Fruit fly (Drosophila melanogaster): ENCODE data around the gene PGRP-SB2.

The PGRP-SB2 gene

DNA sequence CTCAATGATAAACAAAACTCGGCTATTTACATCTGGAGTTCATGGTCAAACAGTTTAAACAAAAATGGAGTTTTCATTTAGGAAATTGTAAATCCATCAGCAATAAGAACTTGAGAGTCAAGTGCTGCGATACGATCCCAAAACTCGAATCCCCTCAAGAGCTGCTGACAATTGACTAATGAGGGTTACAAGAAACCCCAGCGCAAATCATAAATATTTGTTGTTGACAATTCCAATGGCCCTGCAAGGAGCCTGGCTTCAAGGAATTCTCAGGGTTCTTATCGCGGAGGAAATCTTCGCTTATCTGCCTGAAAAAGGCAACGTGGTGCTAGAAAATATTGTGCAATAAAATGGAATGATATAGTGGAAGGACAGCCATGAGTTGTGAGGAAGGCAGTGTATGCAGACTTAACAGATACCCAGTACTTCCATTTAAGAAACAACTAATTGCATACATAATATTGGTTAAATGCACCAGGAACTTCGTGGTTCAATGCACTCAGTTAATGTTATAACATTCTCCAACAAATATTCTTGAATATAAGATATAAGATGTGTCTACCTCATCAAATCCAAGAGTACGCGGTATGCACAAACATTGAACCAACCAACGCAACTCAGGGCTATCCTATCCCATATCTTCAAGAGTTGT lies 41.8 kb downstream of the PGRP-SB2 start (continued):
- TF ChIP-seq stc (GFP tag; IDR thresholded peaks at IDR 0.05), result no peak
- no peak for TF ChIP-seq Ravus (GFP tag; IDR thresholded peaks at IDR 0.05)
- TF ChIP-seq CG3995 (GFP tag; optimal IDR thresholded peaks at IDR 0.05), result no peak
- no peak for TF ChIP-seq CG34376 (GFP tag; optimal IDR thresholded peaks at IDR 0.05)
- no peak for TF ChIP-seq CG13296 (GFP tag; optimal IDR thresholded peaks at IDR 0.05)
- TF ChIP-seq ind (GFP tag; optimal IDR thresholded peaks at IDR 0.05), result peak; percentile 15
- peak; percentile 36; the same call in 1 of the 2 replicates for TF ChIP-seq CG4730 (GFP tag; IDR thresholded peaks at IDR 0.05)
- TF ChIP-seq CG1647 (GFP tag; optimal IDR thresholded peaks at IDR 0.05), result no peak
- no peak for TF ChIP-seq CG4707 (GFP tag; optimal IDR thresholded peaks at IDR 0.05)
- 0 out of 2 replicates have a peak, but pooled peaks have one; percentile 24 for TF ChIP-seq sna (GFP tag; IDR thresholded peaks at IDR 0.05; ENCODE audit: partially characterized antibody)
- TF ChIP-seq CG8478 (optimal IDR thresholded peaks at IDR 0.05), result no peak
- no peak for TF ChIP-seq CG12659 (GFP tag; optimal IDR thresholded peaks at IDR 0.05)
- TF ChIP-seq yki (optimal IDR thresholded peaks at IDR 0.05), result no peak
- TF ChIP-seq CG11504 (tag; optimal IDR thresholded peaks at IDR 0.05), result peak; percentile 34
- peak in 1 of 2 experiments; percentile 52 for TF ChIP-seq tll (GFP tag; optimal IDR thresholded peaks at IDR 0.05)
- no peak for TF ChIP-seq CG1792 (GFP tag; optimal IDR thresholded peaks at IDR 0.05)
- TF ChIP-seq CG17829 (tag; optimal IDR thresholded peaks at IDR 0.05), result peak; percentile 54
- TF ChIP-seq CG10654 (GFP tag; optimal IDR thresholded peaks at IDR 0.05), result peak; percentile 26
- peak; percentile 51 for TF ChIP-seq trem (tag; optimal IDR thresholded peaks at IDR 0.05)
- no peak for TF ChIP-seq Lim3 (GFP tag; IDR thresholded peaks at IDR 0.05)
- TF ChIP-seq sima (GFP tag; optimal IDR thresholded peaks at IDR 0.05), result no peak
- TF ChIP-seq CG3726 (GFP tag; IDR thresholded peaks at IDR 0.05), result no peak
- no peak for TF ChIP-seq CG17802 (tag; optimal IDR thresholded peaks at IDR 0.05)
- TF ChIP-seq CG31388 (GFP tag; optimal IDR thresholded peaks at IDR 0.05), result no peak
- TF ChIP-seq vnd (GFP tag; IDR thresholded peaks at IDR 0.05; ENCODE audit: partially characterized antibody), result no peak
- TF ChIP-seq CG17385 (GFP tag; optimal IDR thresholded peaks at IDR 0.05), result no peak
- peak; percentile 73 for TF ChIP-seq CG10959 (GFP tag; IDR thresholded peaks at IDR 0.05)
- TF ChIP-seq HLH54F (GFP tag; optimal IDR thresholded peaks at IDR 0.05), result no peak
- peak; percentile 44 for TF ChIP-seq CG31441 (GFP tag; IDR thresholded peaks at IDR 0.05)
- peak; percentile 5 for TF ChIP-seq CG6813 (GFP tag; optimal IDR thresholded peaks at IDR 0.05)
- TF ChIP-seq dan (GFP tag; IDR thresholded peaks at IDR 0.05), result no peak
- TF ChIP-seq CG13123 (GFP tag; optimal IDR thresholded peaks at IDR 0.05), result no peak
- TF ChIP-seq CG6175 (GFP tag; IDR thresholded peaks at IDR 0.05), result no peak
- peak; percentile 76 for TF ChIP-seq CG10979 (tag; optimal IDR thresholded peaks at IDR 0.05)
- TF ChIP-seq gce (GFP tag; IDR thresholded peaks at IDR 0.05), result no peak
- no peak for TF ChIP-seq Asciz (GFP tag; optimal IDR thresholded peaks at IDR 0.05)
- no peak for TF ChIP-seq CrebB (tag; optimal IDR thresholded peaks at IDR 0.05)
- 0 out of 3 replicates have a peak, but pooled peaks have one; percentile 14 for TF ChIP-seq Doc3 (GFP tag; IDR thresholded peaks at IDR 0.05; ENCODE audit: partially characterized antibody)
- TF ChIP-seq CG10267 (tag; optimal IDR thresholded peaks at IDR 0.05), result peak; percentile 42
- TF ChIP-seq Trl (optimal IDR thresholded peaks at IDR 0.05), result no peak
- peak; percentile 14 for TF ChIP-seq Trl (GFP tag; optimal IDR thresholded peaks at IDR 0.05)
- no peak for TF ChIP-seq B-H2 (GFP tag; optimal IDR thresholded peaks at IDR 0.05)
- TF ChIP-seq Ets97D (GFP tag; optimal IDR thresholded peaks at IDR 0.05), result no peak
- TF ChIP-seq CG10321 (GFP tag; IDR thresholded peaks at IDR 0.05), result no peak
- no peak for TF ChIP-seq CG7556 (GFP tag; optimal IDR thresholded peaks at IDR 0.05)
- no peak for TF ChIP-seq CG2116 (GFP tag; optimal IDR thresholded peaks at IDR 0.05)
- peak; percentile 2 for TF ChIP-seq CG8089 (GFP tag; optimal IDR thresholded peaks at IDR 0.05)
- TF ChIP-seq D19A (tag; optimal IDR thresholded peaks at IDR 0.05), result peak; percentile 43
- no peak for TF ChIP-seq nerfin-2 (GFP tag; IDR thresholded peaks at IDR 0.05; ENCODE audit: partially characterized antibody)
- no peak for TF ChIP-seq CG32767 (GFP tag; IDR thresholded peaks at IDR 0.05)
- no peak for TF ChIP-seq Fer2 (tag; optimal IDR thresholded peaks at IDR 0.05)
